Worm (Caenorhabditis elegans) whole organism, L1 larva: Measurements from ENCODE around the gene acc-1.

Experiments
- C16A3.4 ChIP-seq: fragments of 150-350 bp; optimal IDR thresholded peaks from 2 replicates; lab custom pipeline; 2014; ENCODE audit warnings: missing biosample characterization, missing genetic modification characterization
- F16B12.6 ChIP-seq: fragments of 150-350 bp; optimal IDR thresholded peaks from 2 replicates; lab custom pipeline; 2014; ENCODE audit warnings: missing biosample characterization, missing genetic modification characterization
- Y116A8C.19 ChIP-seq: sonication (generic microtip); optimal IDR thresholded peaks from 2 replicates; lab custom pipeline; 2016; ENCODE audit warnings: missing compliant biosample characterization, missing genetic modification characterization, borderline replicate concordance
- alr-1 ChIP-seq: fragments of 200-800 bp; sonication (Bioruptor generic); optimal IDR thresholded peaks from 2 replicates; lab custom pipeline; 2018; ENCODE audit warnings: borderline replicate concordance, mild to moderate bottlenecking, missing genetic modification characterization, missing compliant biosample characterization
- aly-2 ChIP-seq: fragments of 150-350 bp; optimal IDR thresholded peaks from 2 replicates; lab custom pipeline; 2014; ENCODE audit warnings: missing biosample characterization, missing genetic modification characterization
- ama-1 ChIP-seq: fragments of 150-350 bp; optimal IDR thresholded peaks from 2 replicates; lab custom pipeline; 2014
- ceh-82 ChIP-seq, 3 experiments: fragments of 150-350 bp in 1 of 3; sonication (generic microtip) in 2 of 3; optimal IDR thresholded peaks; 2 replicates each; lab custom pipeline; 2014 to 2017; ENCODE audit warnings: missing biosample characterization in 3 of 3, missing genetic modification characterization in 3 of 3
- ceh-88 ChIP-seq: fragments of 200-800 bp; sonication (Bioruptor generic); IDR thresholded peaks from 2 replicates; pipeline ENCODE4 v1.3.6; 2022; ENCODE audit warnings: missing genetic modification characterization, missing compliant biosample characterization
- ceh-90 ChIP-seq: sonication (generic microtip); optimal IDR thresholded peaks from 2 replicates; lab custom pipeline; 2016; ENCODE audit warnings: missing genetic modification characterization, missing compliant biosample characterization
- elt-2 ChIP-seq: sonication (generic microtip); optimal IDR thresholded peaks from 2 replicates; lab custom pipeline; 2016; ENCODE audit warnings: missing genetic modification characterization, mild to moderate bottlenecking, inconsistent platforms, missing compliant biosample characterization, missing genetic modification reagents
- fkh-10 ChIP-seq: sonication (generic microtip); optimal IDR thresholded peaks from 2 replicates; lab custom pipeline; 2017; ENCODE audit warnings: missing biosample characterization, missing genetic modification reagents, missing genetic modification characterization
- fos-1 ChIP-seq: fragments of 150-350 bp; optimal IDR thresholded peaks from 2 replicates; lab custom pipeline; 2014; ENCODE audit warnings: missing biosample characterization, missing genetic modification characterization
- hlh-17 ChIP-seq: fragments of 200-800 bp; sonication (Bioruptor generic); optimal IDR thresholded peaks from 2 replicates; lab custom pipeline; 2018; ENCODE audit warnings: missing genetic modification characterization, mild to moderate bottlenecking, missing compliant biosample characterization, moderate library complexity, borderline replicate concordance
- hlh-4 ChIP-seq: sonication (generic microtip); optimal IDR thresholded peaks from 2 replicates; lab custom pipeline; 2016; ENCODE audit warnings: mild to moderate bottlenecking, missing genetic modification characterization, missing compliant biosample characterization
- hpl-2 ChIP-seq: fragments of 150-350 bp; optimal IDR thresholded peaks from 2 replicates; lab custom pipeline; 2014; ENCODE audit warnings: missing biosample characterization, missing genetic modification reagents, missing genetic modification characterization
- irx-1 ChIP-seq: sonication (generic microtip); optimal IDR thresholded peaks from 2 replicates; lab custom pipeline; 2016; ENCODE audit warnings: missing genetic modification characterization, missing compliant biosample characterization
- jun-1 ChIP-seq: fragments of 150-350 bp; optimal IDR thresholded peaks from 2 replicates; lab custom pipeline; 2014; ENCODE audit warnings: missing biosample characterization, missing genetic modification reagents, missing genetic modification characterization
- lin-14 ChIP-seq: fragments of 200-800 bp; sonication (Bioruptor generic); optimal IDR thresholded peaks from 2 replicates; lab custom pipeline; 2018; ENCODE audit warnings: mild to moderate bottlenecking, missing genetic modification characterization, moderate library complexity, missing compliant biosample characterization
- lin-39 ChIP-seq: fragments of 150-350 bp; optimal IDR thresholded peaks from 2 replicates; lab custom pipeline; 2014; ENCODE audit warnings: missing biosample characterization, missing genetic modification reagents, missing genetic modification characterization
- lsy-2 ChIP-seq, 2 experiments: fragments of 150-350 bp; optimal IDR thresholded peaks; 2 replicates each; lab custom pipeline; 2014; ENCODE audit warnings: missing biosample characterization in 2 of 2, missing genetic modification characterization in 2 of 2
- mab-9 ChIP-seq: fragments of 200-800 bp; sonication (Bioruptor generic); IDR thresholded peaks from 2 replicates; pipeline ENCODE4 v1.3.6; 2022; ENCODE audit warnings: missing genetic modification reagents, missing genetic modification characterization, missing compliant biosample characterization
- mdl-1 ChIP-seq, 2 experiments: fragments of 150-350 bp; optimal IDR thresholded peaks; 2 replicates each; lab custom pipeline; 2014 to 2017; ENCODE audit warnings: missing biosample characterization in 2 of 2, missing genetic modification characterization in 2 of 2, inconsistent platforms in 1 of 2
- mef-2 ChIP-seq: fragments of 150-350 bp; optimal IDR thresholded peaks from 2 replicates; lab custom pipeline; 2014; ENCODE audit warnings: missing biosample characterization, missing genetic modification characterization
- mep-1 ChIP-seq: fragments of 150-350 bp; optimal IDR thresholded peaks from 2 replicates; lab custom pipeline; 2014; ENCODE audit warnings: missing biosample characterization, missing genetic modification characterization
- nhr-20 ChIP-seq: sonication (generic microtip); optimal IDR thresholded peaks from 2 replicates; lab custom pipeline; 2016; ENCODE audit warnings: mild to moderate bottlenecking, missing genetic modification characterization, missing compliant biosample characterization
- nhr-237 ChIP-seq: fragments of 150-350 bp; optimal IDR thresholded peaks from 2 replicates; lab custom pipeline; 2014; ENCODE audit warnings: missing biosample characterization, missing genetic modification characterization
- nhr-28 ChIP-seq: fragments of 150-350 bp; optimal IDR thresholded peaks from 2 replicates; lab custom pipeline; 2014; ENCODE audit warnings: missing biosample characterization, missing genetic modification characterization
- nhr-47 ChIP-seq: sonication (generic microtip); optimal IDR thresholded peaks from 2 replicates; lab custom pipeline; 2016; ENCODE audit warnings: mild to moderate bottlenecking, missing genetic modification characterization, moderate library complexity, missing compliant biosample characterization
- nhr-71 ChIP-seq: sonication (generic microtip); optimal IDR thresholded peaks from 2 replicates; lab custom pipeline; 2016; ENCODE audit warnings: mild to moderate bottlenecking, missing genetic modification characterization, moderate library complexity, missing compliant biosample characterization
- nhr-84 ChIP-seq: sonication (generic microtip); optimal IDR thresholded peaks from 2 replicates; lab custom pipeline; 2017; ENCODE audit warnings: missing biosample characterization, missing genetic modification characterization
- nhr-85 ChIP-seq: sonication (generic microtip); peaks from one replicate; lab custom pipeline; 2016; ENCODE audit warnings: missing genetic modification characterization, inconsistent platforms, missing compliant biosample characterization
- pag-3 ChIP-seq: sonication (generic microtip); optimal IDR thresholded peaks from 2 replicates; lab custom pipeline; 2017; ENCODE audit warnings: missing genetic modification characterization, mild to moderate bottlenecking, missing compliant biosample characterization, antibody characterized with exemption, borderline replicate concordance; ENCODE audit not compliant: insufficient read depth
- pax-3 ChIP-seq: fragments of 200-800 bp; sonication (Bioruptor generic); optimal IDR thresholded peaks from 2 replicates; lab custom pipeline; 2018; ENCODE audit warnings: mild to moderate bottlenecking, missing genetic modification characterization, moderate library complexity, missing compliant biosample characterization
- rnt-1 ChIP-seq: sonication (generic microtip); optimal IDR thresholded peaks from 2 replicates; lab custom pipeline; 2016; ENCODE audit warnings: mild to moderate bottlenecking, missing genetic modification characterization, moderate library complexity, missing compliant biosample characterization
- skn-1 ChIP-seq: fragments of 150-350 bp; optimal IDR thresholded peaks from 2 replicates; lab custom pipeline; 2014; ENCODE audit warnings: missing biosample characterization, missing genetic modification characterization
- snu-23 ChIP-seq: sonication (generic microtip); optimal IDR thresholded peaks from 2 replicates; lab custom pipeline; 2016; ENCODE audit warnings: missing genetic modification characterization, missing compliant biosample characterization
- sox-4 ChIP-seq: sonication (generic microtip); optimal IDR thresholded peaks from 2 replicates; lab custom pipeline; 2016; ENCODE audit warnings: missing genetic modification characterization, missing compliant biosample characterization
- sptf-1 ChIP-seq: fragments of 150-350 bp; optimal IDR thresholded peaks from 2 replicates; lab custom pipeline; 2014; ENCODE audit warnings: missing biosample characterization, missing genetic modification characterization
- tbx-2 ChIP-seq: sonication (generic microtip); optimal IDR thresholded peaks from 2 replicates; lab custom pipeline; 2016; ENCODE audit warnings: missing genetic modification characterization, missing compliant biosample characterization
- tlp-1 ChIP-seq: fragments of 150-350 bp; optimal IDR thresholded peaks from 2 replicates; lab custom pipeline; 2014; ENCODE audit warnings: missing biosample characterization, missing genetic modification characterization
- unc-86 ChIP-seq: sonication (generic microtip); optimal IDR thresholded peaks from 2 replicates; lab custom pipeline; 2016; ENCODE audit warnings: missing genetic modification characterization, missing compliant biosample characterization
- unc-98 ChIP-seq: fragments of 200-800 bp; sonication (Bioruptor generic); IDR thresholded peaks from 2 replicates; pipeline ENCODE4 v1.3.6; 2022; ENCODE audit warnings: missing genetic modification characterization, missing compliant biosample characterization
- vab-15 ChIP-seq: sonication (generic microtip); optimal IDR thresholded peaks from 2 replicates; lab custom pipeline; 2017; ENCODE audit warnings: missing genotype, mild to moderate bottlenecking, missing genetic modification characterization, missing compliant biosample characterization

acc-1 gene

DNA sequence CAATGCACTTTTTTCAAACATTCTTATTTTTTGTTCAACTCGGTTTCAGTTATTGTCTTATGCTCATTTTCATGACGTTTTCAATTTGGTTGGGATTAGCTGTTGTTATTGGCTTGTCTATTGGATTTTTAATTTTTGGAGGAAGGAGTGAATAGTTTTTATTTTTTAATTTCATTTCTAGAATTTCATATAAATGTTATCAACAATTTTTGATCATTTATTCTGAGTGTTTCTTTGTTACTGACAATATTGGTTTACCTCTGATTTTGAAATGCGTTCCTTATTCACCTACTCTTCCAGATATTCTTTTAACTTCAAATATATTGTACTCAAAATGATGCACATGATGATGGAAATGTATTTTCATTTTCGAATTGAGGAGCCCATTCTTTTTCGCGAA, 3.8 kb upstream of the acc-1 start, which contains the start of gene F58G6.7:
F58G6.7 (plus strand) TSS at position 301 of the 400 bp plus-strand sequence.
- no peak for TF ChIP-seq fos-1 (tag; lab: Kevin White, UChicago)
- TF ChIP-seq unc-98 (GFP tag; lab: Robert Waterston, UW) = no peak
- no peak for TF ChIP-seq vab-15 (tag; lab: Kevin White, UChicago)
- no peak for TF ChIP-seq skn-1 (tag; lab: Kevin White, UChicago)
- no peak for TF ChIP-seq rnt-1 (tag; lab: Kevin White, UChicago)
- TF ChIP-seq snu-23 (GFP tag; lab: Kevin White, UChicago) = no peak
- no peak for TF ChIP-seq Y116A8C.19
- no peak for TF ChIP-seq lin-39 (tag; lab: Kevin White, UChicago)
- TF ChIP-seq sox-4 (tag; lab: Kevin White, UChicago) = no peak
- TF ChIP-seq nhr-28 = no peak
- TF ChIP-seq aly-2 = no peak
- TF ChIP-seq elt-2 (tag; lab: Kevin White, UChicago) = no peak
- TF ChIP-seq unc-86 (tag; lab: Kevin White, UChicago) = no peak
- TF ChIP-seq irx-1 (tag; lab: Kevin White, UChicago) = no peak
- no peak for TF ChIP-seq jun-1 (tag; lab: Kevin White, UChicago)
- no peak for TF ChIP-seq hlh-17 (GFP tag; lab: Kevin White, UChicago)

DNA sequence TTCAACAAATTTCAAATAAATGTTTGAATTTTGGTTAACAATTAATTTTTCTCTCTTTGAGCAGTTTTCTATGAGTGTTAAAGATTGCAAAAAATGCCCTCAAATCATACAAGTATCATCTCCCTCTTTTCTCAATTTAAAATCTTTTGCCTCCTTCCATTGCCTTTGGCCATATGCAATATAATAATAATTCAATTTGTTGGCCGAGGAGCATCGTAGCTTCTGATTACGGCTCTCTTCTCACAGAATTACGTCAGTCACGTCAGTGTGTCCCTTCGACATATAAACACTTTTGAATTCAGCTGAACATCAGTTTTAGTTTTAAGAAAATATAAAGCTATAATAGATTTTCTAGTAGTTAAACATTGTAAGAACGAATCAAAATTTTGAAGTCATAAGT, 2.3 kb upstream of the acc-1 start:
- TF ChIP-seq hlh-4 (tag; lab: Kevin White, UChicago) (no peak), snu-23 (GFP tag; lab: Kevin White, UChicago) (no peak), tbx-2 (tag; lab: Kevin White, UChicago) (no peak), nhr-237 (no peak), lsy-2 (tag; optimal IDR thresholded peaks at IDR 0.05; lab: Kevin White, UChicago) (no peak), sptf-1 (tag; lab: Kevin White, UChicago) (no peak), vab-15 (tag; lab: Kevin White, UChicago) (no peak), lin-14 (GFP tag; lab: Kevin White, UChicago) (peak; percentile 22)

DNA sequence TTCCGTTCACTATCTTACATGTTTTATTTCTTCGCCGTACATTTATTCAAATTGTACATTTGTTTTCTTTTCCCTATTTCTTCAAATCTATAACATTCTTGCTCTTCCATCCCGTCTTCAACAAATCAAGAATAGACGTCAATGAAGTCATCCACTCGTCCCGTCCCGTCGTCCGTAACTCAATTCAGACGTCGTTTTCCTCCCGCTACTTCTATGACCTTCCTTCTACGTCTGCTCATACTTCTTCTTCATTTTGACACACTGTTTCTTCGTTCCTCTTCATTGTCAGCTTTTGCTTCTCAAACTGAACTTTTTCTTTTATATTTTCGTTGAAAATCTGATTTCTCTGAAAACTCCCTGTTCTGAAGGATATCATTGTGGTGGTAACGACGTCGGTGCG, 2.1 kb downstream of the acc-1 start:
- TF ChIP-seq lin-14 (GFP tag; lab: Kevin White, UChicago) = peak; percentile 28
- TF ChIP-seq fkh-10 (GFP tag; lab: Kevin White, UChicago) = peak; percentile 62
- no peak for TF ChIP-seq tlp-1 (tag; lab: Kevin White, UChicago)

DNA sequence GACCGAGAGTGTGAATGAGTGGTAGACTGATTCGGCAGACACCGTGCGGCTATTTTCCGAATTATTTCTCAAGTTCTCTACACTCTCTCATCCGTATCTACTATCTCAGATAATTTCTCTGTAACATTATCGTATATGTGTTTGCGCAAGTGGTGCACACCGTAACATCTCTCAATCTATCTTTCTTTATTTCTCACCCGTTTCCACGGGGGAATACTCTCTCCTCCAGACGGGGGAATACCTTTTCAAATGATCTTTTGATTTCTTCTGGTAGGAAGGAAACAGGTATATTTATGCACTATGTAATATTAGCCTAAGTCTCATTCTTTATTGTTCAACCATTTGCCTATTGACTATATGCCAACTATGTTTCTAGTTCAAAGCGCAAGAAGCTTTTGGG, 9.2 kb downstream of the acc-1 start:
- no peak for TF ChIP-seq alr-1
- TF ChIP-seq pax-3 = no peak
- TF ChIP-seq lin-14 (GFP tag; lab: Kevin White, UChicago) = peak; percentile 11
- TF ChIP-seq lin-39 (tag; lab: Kevin White, UChicago) = no peak
- TF ChIP-seq nhr-85 (tag; lab: Kevin White, UChicago) = peak; percentile 73
- no peak for TF ChIP-seq ceh-88 (GFP tag; lab: Robert Waterston, UW)
- peak; percentile 17 for TF ChIP-seq mep-1 (tag; lab: Kevin White, UChicago)
- peak; percentile 0 for TF ChIP-seq nhr-47 (tag; lab: Kevin White, UChicago)
- no peak for TF ChIP-seq ceh-90 (tag; lab: Kevin White, UChicago)
- no peak for TF ChIP-seq C16A3.4 (tag; lab: Kevin White, UChicago)
- no peak for TF ChIP-seq nhr-71 (tag; lab: Kevin White, UChicago)
- TF ChIP-seq ama-1 (lab: Kevin White, UChicago) = no peak
- TF ChIP-seq nhr-84 (tag; lab: Kevin White, UChicago) = no peak
- no peak for TF ChIP-seq ceh-82 (tag; optimal IDR thresholded peaks at IDR 0.05; lab: Kevin White, UChicago)
- no peak for TF ChIP-seq unc-98 (GFP tag; lab: Robert Waterston, UW)
- no peak for TF ChIP-seq F16B12.6 (tag; lab: Kevin White, UChicago)
- no peak for TF ChIP-seq aly-2
- TF ChIP-seq mef-2 (tag; lab: Kevin White, UChicago) = no peak
- TF ChIP-seq lsy-2 (tag; optimal IDR thresholded peaks at IDR 0.05; lab: Kevin White, UChicago) = peak in 1 of 2 experiments; percentile 10
- no peak for TF ChIP-seq pag-3 (tag; lab: Kevin White, UChicago)
- TF ChIP-seq elt-2 (tag; lab: Kevin White, UChicago) = peak; percentile 4
- TF ChIP-seq nhr-20 (tag; lab: Kevin White, UChicago) = no peak
- TF ChIP-seq fkh-10 (GFP tag; lab: Kevin White, UChicago) = no peak
- no peak for TF ChIP-seq hpl-2 (GFP tag; lab: Kevin White, UChicago)
- no peak for TF ChIP-seq mab-9
- no peak for TF ChIP-seq mdl-1 (tag; optimal IDR thresholded peaks at IDR 0.05; lab: Kevin White, UChicago)
- no peak for TF ChIP-seq jun-1 (tag; lab: Kevin White, UChicago)
